Fruit fly (Drosophila melanogaster) whole organism, embryonic: ENCODE data around the gene CG5445.
A peak's percentile ranks its signal among the peaks of the same experiment; 100 is the strongest.

ENCODE experiments used
- CG10209 ChIP-seq: fragments of 200-800 bp; sonication (Bioruptor generic); optimal IDR thresholded peaks from 3 replicates; lab custom pipeline; 2017; ENCODE audit warnings: missing biosample characterization, mild to moderate bottlenecking, missing genetic modification characterization, missing genetic modification reagents
- CG10565 ChIP-seq: fragments of 200-800 bp; sonication (Bioruptor generic); optimal IDR thresholded peaks from 3 replicates; lab custom pipeline; 2016; ENCODE audit warnings: missing biosample characterization, mild to moderate bottlenecking, missing genetic modification characterization
- CG11723 ChIP-seq: fragments of 200-800 bp; sonication (Bioruptor generic); optimal IDR thresholded peaks from 2 replicates; lab custom pipeline; 2017; ENCODE audit warnings: missing biosample characterization, mild to moderate bottlenecking, missing genetic modification characterization
- CG12391 ChIP-seq: fragments of 200-800 bp; sonication (Bioruptor generic); optimal IDR thresholded peaks from 3 replicates; lab custom pipeline; 2018; ENCODE audit warnings: missing biosample characterization, mild to moderate bottlenecking, missing genetic modification characterization, moderate library complexity
- CG12659 ChIP-seq: fragments of 200-800 bp; sonication (Bioruptor generic); optimal IDR thresholded peaks from 3 replicates; lab custom pipeline; 2017; ENCODE audit warnings: mild to moderate bottlenecking, missing biosample characterization, missing genetic modification reagents, missing genetic modification characterization
- CG13287 ChIP-seq: fragments of 200-800 bp; sonication (Bioruptor generic); IDR thresholded peaks from 2 replicates; pipeline ENCODE4 v1.3.6; 2022; ENCODE audit warnings: missing biosample characterization, missing genetic modification characterization; ENCODE audit not compliant: partially characterized antibody
- CG13624 ChIP-seq: fragments of 200-800 bp; sonication (Bioruptor generic); optimal IDR thresholded peaks from 2 replicates; lab custom pipeline; 2016; ENCODE audit warnings: missing biosample characterization, missing genetic modification characterization
- CG15011 ChIP-seq: fragments of 200-800 bp; sonication (Bioruptor generic); optimal IDR thresholded peaks from 3 replicates; lab custom pipeline; 2018; ENCODE audit warnings: missing biosample characterization, mild to moderate bottlenecking, missing genetic modification characterization
- CG15696 ChIP-seq: fragments of 200-800 bp; sonication (Bioruptor generic); optimal IDR thresholded peaks from 2 replicates; lab custom pipeline; 2019; ENCODE audit warnings: missing biosample characterization, mild to moderate bottlenecking, missing genetic modification characterization, moderate library complexity
- CG1602 ChIP-seq: fragments of 200-800 bp; sonication (Bioruptor generic); optimal IDR thresholded peaks from 3 replicates; lab custom pipeline; 2016; ENCODE audit warnings: missing biosample characterization, missing genetic modification characterization
- CG17328 ChIP-seq: fragments of 200-800 bp; sonication (Bioruptor generic); IDR thresholded peaks from 2 replicates; pipeline ENCODE4 v1.3.6; 2022; ENCODE audit warnings: missing biosample characterization, missing genetic modification characterization
- CG17612 ChIP-seq: fragments of 200-800 bp; sonication (Bioruptor generic); IDR thresholded peaks from 2 replicates; pipeline ENCODE4 v1.3.6; 2022; ENCODE audit warnings: missing biosample characterization, missing genetic modification characterization
- CG18599 ChIP-seq: fragments of 200-800 bp; sonication (Bioruptor generic); optimal IDR thresholded peaks from 3 replicates; lab custom pipeline; 2017; ENCODE audit warnings: missing biosample characterization, missing genetic modification characterization, mild to moderate bottlenecking, moderate library complexity, missing genetic modification reagents
- CG30020 ChIP-seq: fragments of 200-800 bp; optimal IDR thresholded peaks from 2 replicates; lab custom pipeline; 2019; ENCODE audit warnings: missing biosample characterization, mild to moderate bottlenecking, missing genetic modification characterization, moderate library complexity
- CG30431 ChIP-seq: fragments of 200-800 bp; sonication (Bioruptor generic); optimal IDR thresholded peaks from 2 replicates; lab custom pipeline; 2017; ENCODE audit warnings: missing biosample characterization, missing genetic modification characterization
- CG33213 ChIP-seq: fragments of 200-800 bp; sonication (Bioruptor generic); optimal IDR thresholded peaks from 3 replicates; lab custom pipeline; 2016; ENCODE audit warnings: missing biosample characterization, missing genetic modification characterization
- CG4854 ChIP-seq: fragments of 200-800 bp; sonication (Bioruptor generic); optimal IDR thresholded peaks from 2 replicates; lab custom pipeline; 2016; ENCODE audit warnings: missing biosample characterization, missing genetic modification characterization, inconsistent platforms
- CG6175 ChIP-seq: fragments of 200-800 bp; sonication (Bioruptor generic); IDR thresholded peaks from 3 replicates; pipeline ENCODE4 v1.3.6; 2022; ENCODE audit warnings: missing biosample characterization, missing genetic modification characterization
- CG7963 ChIP-seq: fragments of 200-800 bp; sonication (Bioruptor generic); IDR thresholded peaks from 3 replicates; pipeline ENCODE4 v1.3.6; 2022; ENCODE audit warnings: missing biosample characterization, missing genetic modification characterization; ENCODE audit not compliant: partially characterized antibody
- CG8478 ChIP-seq: fragments of >200 bp; optimal IDR thresholded peaks from 2 replicates; lab custom pipeline; 2018
- CG8924 ChIP-seq: fragments of 200-800 bp; optimal IDR thresholded peaks from 3 replicates; lab custom pipeline; 2019; ENCODE audit warnings: missing biosample characterization, mild to moderate bottlenecking, missing genetic modification characterization, moderate library complexity
- Dref ChIP-seq: fragments of 200-800 bp; sonication (Bioruptor generic); IDR thresholded peaks from 2 replicates; pipeline ENCODE4 v1.3.6; 2022; ENCODE audit warnings: missing biosample characterization, missing genetic modification characterization
- Fer3 ChIP-seq: fragments of 200-800 bp; sonication (Bioruptor generic); optimal IDR thresholded peaks from 2 replicates; lab custom pipeline; 2018; ENCODE audit warnings: missing biosample characterization, mild to moderate bottlenecking, missing genetic modification characterization, moderate library complexity
- H15 ChIP-seq: fragments of 200-800 bp; sonication (Bioruptor generic); IDR thresholded peaks from 3 replicates; pipeline ENCODE4 v1.3.6; 2022; ENCODE audit warnings: missing biosample characterization, missing genetic modification characterization
- Jarid2 ChIP-seq: fragments of 200-800 bp; sonication (Bioruptor generic); optimal IDR thresholded peaks from 3 replicates; lab custom pipeline; 2017; ENCODE audit warnings: mild to moderate bottlenecking, missing biosample characterization, missing genetic modification reagents, missing genetic modification characterization
- Meics ChIP-seq: fragments of 200-800 bp; sonication (Bioruptor generic); optimal IDR thresholded peaks from 2 replicates; lab custom pipeline; 2017; ENCODE audit warnings: missing biosample characterization, mild to moderate bottlenecking, missing genetic modification characterization
- Myb ChIP-seq: fragments of 200-800 bp; sonication (Bioruptor generic); optimal IDR thresholded peaks from 2 replicates; lab custom pipeline; 2016; ENCODE audit warnings: missing biosample characterization, missing genetic modification characterization
- NK7.1 ChIP-seq: fragments of 200-800 bp; sonication (Bioruptor generic); optimal IDR thresholded peaks from 3 replicates; lab custom pipeline; 2016; ENCODE audit warnings: missing biosample characterization, missing genetic modification characterization
- Oaz ChIP-seq: fragments of 200-800 bp; sonication (Bioruptor generic); IDR thresholded peaks from 2 replicates; pipeline ENCODE4 v1.3.6; 2022; ENCODE audit warnings: missing biosample characterization, missing genetic modification characterization
- Oli ChIP-seq: fragments of 200-800 bp; sonication (Bioruptor generic); optimal IDR thresholded peaks from 2 replicates; lab custom pipeline; 2018; ENCODE audit warnings: missing biosample characterization, mild to moderate bottlenecking, missing genetic modification characterization, moderate library complexity
- Optix ChIP-seq: fragments of 200-800 bp; sonication (Bioruptor generic); IDR thresholded peaks from 3 replicates; pipeline ENCODE4 v1.3.6; 2022; ENCODE audit warnings: missing biosample characterization, missing genetic modification characterization
- Ravus ChIP-seq: fragments of 200-800 bp; sonication (Bioruptor generic); IDR thresholded peaks from 2 replicates; pipeline ENCODE4 v1.3.6; 2022; ENCODE audit warnings: missing biosample characterization, missing genetic modification characterization
- Sox102F ChIP-seq: fragments of 200-800 bp; sonication (Bioruptor generic); optimal IDR thresholded peaks from 2 replicates; lab custom pipeline; 2018; ENCODE audit warnings: missing biosample characterization, mild to moderate bottlenecking, missing genetic modification characterization, moderate library complexity
- Sry-β ChIP-seq: fragments of 200-800 bp; sonication (Bioruptor generic); optimal IDR thresholded peaks from 2 replicates; lab custom pipeline; 2018; ENCODE audit warnings: missing biosample characterization, mild to moderate bottlenecking, missing genetic modification characterization, moderate library complexity
- Ssrp ChIP-seq: fragments of 200-800 bp; sonication (Bioruptor generic); optimal IDR thresholded peaks from 2 replicates; lab custom pipeline; 2018; ENCODE audit warnings: missing biosample characterization, mild to moderate bottlenecking, missing genetic modification characterization, moderate library complexity
- bab2 ChIP-seq: fragments of 200-800 bp; sonication (Bioruptor generic); optimal IDR thresholded peaks from 2 replicates; lab custom pipeline; 2016; ENCODE audit warnings: missing biosample characterization, missing genetic modification characterization
- bcd ChIP-seq: fragments of 200-800 bp; sonication (Bioruptor generic); optimal IDR thresholded peaks from 2 replicates; lab custom pipeline; 2017; ENCODE audit warnings: missing biosample characterization, mild to moderate bottlenecking, missing genetic modification characterization
- btn ChIP-seq: fragments of 200-800 bp; sonication (Bioruptor generic); optimal IDR thresholded peaks from 2 replicates; lab custom pipeline; 2016; ENCODE audit warnings: missing biosample characterization, missing genetic modification characterization
- crol ChIP-seq: fragments of 200-800 bp; sonication (Bioruptor generic); IDR thresholded peaks from 2 replicates; pipeline ENCODE4 v1.3.6; 2022; ENCODE audit warnings: missing biosample characterization, missing genetic modification characterization
- crp ChIP-seq, 2 experiments: fragments of 200-800 bp; sonication (Bioruptor generic); optimal IDR thresholded peaks; 2 replicates in 1 of 2; 3 replicates in 1 of 2; lab custom pipeline; 2017; ENCODE audit warnings: missing biosample characterization in 2 of 2, missing genetic modification characterization in 2 of 2, mild to moderate bottlenecking in 1 of 2, moderate library complexity in 1 of 2
- en ChIP-seq: fragments of 200-800 bp; sonication (Bioruptor generic); optimal IDR thresholded peaks from 2 replicates; lab custom pipeline; 2016; ENCODE audit warnings: missing biosample characterization, missing genetic modification characterization
- eyg ChIP-seq: fragments of 200-800 bp; sonication (Bioruptor generic); optimal IDR thresholded peaks from 3 replicates; lab custom pipeline; 2016; ENCODE audit warnings: missing biosample characterization, missing genetic modification characterization
- gt ChIP-seq: fragments of 200-800 bp; sonication (Bioruptor generic); IDR thresholded peaks from 2 replicates; pipeline ENCODE4 v1.3.6; 2022; ENCODE audit warnings: missing biosample characterization, missing genetic modification characterization
- hbn ChIP-seq: fragments of 200-800 bp; sonication (Bioruptor generic); IDR thresholded peaks from 2 replicates; pipeline ENCODE4 v1.3.6; 2022; ENCODE audit warnings: missing biosample characterization, missing genetic modification characterization; ENCODE audit not compliant: partially characterized antibody
- nerfin-2 ChIP-seq: fragments of 200-800 bp; sonication (Bioruptor generic); IDR thresholded peaks from 2 replicates; pipeline ENCODE4 v1.3.6; 2022; ENCODE audit warnings: missing biosample characterization, missing genetic modification characterization; ENCODE audit not compliant: partially characterized antibody
- slp2 ChIP-seq: fragments of 200-800 bp; sonication (Bioruptor generic); optimal IDR thresholded peaks from 2 replicates; lab custom pipeline; 2016; ENCODE audit warnings: missing biosample characterization, missing genetic modification characterization
- tgo ChIP-seq: fragments of 200-800 bp; sonication (Bioruptor generic); IDR thresholded peaks from 3 replicates; pipeline ENCODE4 v1.3.6; 2022; ENCODE audit warnings: missing biosample characterization, missing genetic modification characterization
- tup ChIP-seq: fragments of 200-800 bp; sonication (Bioruptor generic); optimal IDR thresholded peaks from 2 replicates; lab custom pipeline; 2016; ENCODE audit warnings: missing biosample characterization, mild to moderate bottlenecking, missing genetic modification characterization, moderate library complexity
- vvl ChIP-seq: fragments of 200-800 bp; sonication (Bioruptor generic); IDR thresholded peaks from 2 replicates; pipeline ENCODE4 v1.3.6; 2022; ENCODE audit warnings: missing biosample characterization, missing genetic modification characterization

Gene CG5445

DNA sequence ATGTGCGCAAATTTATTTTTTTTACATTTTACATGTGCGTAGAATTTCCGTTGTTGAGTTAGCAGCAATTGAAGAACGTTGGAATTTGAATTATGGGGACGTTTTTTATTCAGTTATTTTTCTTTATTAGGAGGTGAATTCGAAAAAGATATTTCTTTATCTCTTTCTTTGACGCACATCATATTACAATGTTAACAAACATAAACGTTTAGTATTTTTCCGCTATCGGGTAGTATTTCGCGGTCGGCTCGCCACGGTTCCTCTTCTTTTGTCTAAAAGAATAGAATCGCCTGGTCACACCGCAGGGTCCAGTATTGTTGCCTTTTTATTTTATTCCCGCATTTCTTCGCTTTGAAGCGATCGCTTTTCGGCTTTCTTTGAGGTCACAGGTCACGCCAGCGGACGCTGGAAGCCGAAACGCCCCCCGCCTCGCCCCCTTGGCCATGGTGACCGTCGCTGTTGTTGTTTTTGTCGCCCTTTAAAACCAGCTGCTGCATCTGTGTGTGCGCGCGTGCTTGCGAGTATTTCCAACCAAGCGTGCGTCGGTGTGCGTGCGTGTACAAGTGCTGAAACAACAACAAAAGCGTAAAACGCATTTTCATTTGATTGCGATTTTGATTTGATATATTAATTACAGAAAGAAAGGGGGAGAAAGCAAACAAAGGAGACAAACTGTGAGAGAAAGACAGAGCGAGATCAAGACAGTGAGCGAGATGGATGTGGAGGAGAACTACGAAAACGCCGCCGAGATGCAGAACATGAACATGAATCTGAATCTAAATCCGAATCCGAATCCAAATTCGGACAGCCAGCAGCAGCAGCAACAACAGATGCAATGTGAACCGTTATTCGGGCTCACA, 20.1 kb downstream of the CG5445 start (continued):
- TF ChIP-seq tup (GFP tag; lab: Kevin White, UChicago) (no peak), Jarid2 (GFP tag; lab: Kevin White, UChicago) (peak; percentile 36), nerfin-2 (GFP tag; lab: Robert Waterston, UW) (no peak), CG15011 (GFP tag; lab: Kevin White, UChicago) (no peak), CG12659 (peak; percentile 1), CG8478 (lab: Kevin White, UChicago) (no peak), Dref (GFP tag; lab: Robert Waterston, UW) (no peak), CG33213 (GFP tag; lab: Kevin White, UChicago) (no peak), bab2 (GFP tag; lab: Kevin White, UChicago) (no peak), Meics (no peak), Oaz (GFP tag; lab: Robert Waterston, UW) (no peak), CG18599 (GFP tag; lab: Kevin White, UChicago) (no peak), NK7.1 (GFP tag; lab: Kevin White, UChicago) (no peak), crp (GFP tag; optimal IDR thresholded peaks at IDR 0.05; lab: Kevin White, UChicago) (peak in 1 of 2 experiments; percentile 5), eyg (GFP tag; lab: Kevin White, UChicago) (no peak), tgo (GFP tag; lab: Robert Waterston, UW) (no peak), slp2 (no peak), CG30431 (GFP tag; lab: Kevin White, UChicago) (no peak), CG7963 (no peak), H15 (GFP tag; lab: Robert Waterston, UW) (no peak), CG10209 (GFP tag; lab: Kevin White, UChicago) (no peak), Oli (tag; lab: Kevin White, UChicago) (no peak), Sox102F (no peak), Ssrp (tag; lab: Kevin White, UChicago) (no peak), hbn (GFP tag; lab: Robert Waterston, UW) (no peak), Ravus (GFP tag; lab: Robert Waterston, UW) (no peak), crol (GFP tag; lab: Robert Waterston, UW) (peak; percentile 80), CG12391 (tag; lab: Kevin White, UChicago) (no peak), Sry-β (no peak), CG11723 (GFP tag; lab: Kevin White, UChicago) (no peak), CG17328 (GFP tag; lab: Robert Waterston, UW) (no peak), CG10565 (no peak), CG8924 (tag; lab: Kevin White, UChicago) (no peak), CG1602 (GFP tag; lab: Kevin White, UChicago) (no peak), vvl (GFP tag; lab: Robert Waterston, UW) (peak; percentile 31; the same call in 1 of the 2 replicates), CG30020 (no peak), CG13624 (GFP tag; lab: Kevin White, UChicago) (no peak), CG15696 (tag; lab: Kevin White, UChicago) (no peak), en (GFP tag; lab: Kevin White, UChicago) (no peak), CG13287 (GFP tag; lab: Robert Waterston, UW) (peak; percentile 50; the same call in 1 of the 2 replicates), bcd (GFP tag; lab: Kevin White, UChicago) (no peak), CG4854 (GFP tag; lab: Kevin White, UChicago) (no peak), CG17612 (GFP tag; lab: Robert Waterston, UW) (no peak), btn (GFP tag; lab: Kevin White, UChicago) (no peak), gt (no peak), Fer3 (tag; lab: Kevin White, UChicago) (no peak), CG6175 (no peak), Myb (GFP tag; lab: Kevin White, UChicago) (peak; percentile 13), Optix (GFP tag; lab: Robert Waterston, UW) (no peak)
